Fruit fly (Drosophila melanogaster) Kc167 (cell line): Measurements from ENCODE around the gene mRpS31.

Experiments
- Myc ChIP-seq: fragments of >200 bp; optimal IDR thresholded peaks from 2 replicates; lab custom pipeline; 2017; ENCODE audit warnings: missing external identifiers
- Sin3A ChIP-seq: fragments of >200 bp; optimal IDR thresholded peaks from 2 replicates; lab custom pipeline; 2018; ENCODE audit warnings: missing external identifiers
- h ChIP-seq: fragments of >200 bp; optimal IDR thresholded peaks from 3 replicates; lab custom pipeline; 2018; ENCODE audit warnings: missing external identifiers
- insv ChIP-seq: fragments of >200 bp; optimal IDR thresholded peaks from 3 replicates; lab custom pipeline; 2018; ENCODE audit warnings: missing external identifiers
- psq ChIP-seq: fragments of >200 bp; optimal IDR thresholded peaks from 2 replicates; lab custom pipeline; 2017; ENCODE audit warnings: missing external identifiers
- ttk ChIP-seq: sonication (Bioruptor generic); optimal IDR thresholded peaks from 2 replicates; lab custom pipeline; 2017; ENCODE audit warnings: missing external identifiers

Gene mRpS31

dm6 chr3L:15979912-15980311 lies 25.1 kb upstream of the mRpS31 start, which contains the start of gene CG17027:
Gene CG17027, plus strand, starts transcription at chr3L:15980100.
- TF ChIP-seq insv (lab: Kevin White, UChicago) (no peak), ttk (no peak), psq (lab: Kevin White, UChicago) (no peak)

- TF ChIP-seq Myc (lab: Kevin White, UChicago) (no peak), h (lab: Kevin White, UChicago) (no peak), Sin3A (lab: Kevin White, UChicago) (no peak), ttk (no peak), psq (lab: Kevin White, UChicago) (no peak), insv (lab: Kevin White, UChicago) (no peak)
Measured at dm6 chr3L:15981403-15981802, 23.6 kb upstream of the mRpS31 start.

dm6 chr3L:15982148-15982547 lies 22.8 kb upstream of the mRpS31 start:
- no peak for TF ChIP-seq h (lab: Kevin White, UChicago)
- TF ChIP-seq psq (lab: Kevin White, UChicago): no peak
- no peak for TF ChIP-seq Sin3A (lab: Kevin White, UChicago)
- no peak for TF ChIP-seq insv (lab: Kevin White, UChicago)
- TF ChIP-seq ttk: no peak
- no peak for TF ChIP-seq Myc (lab: Kevin White, UChicago)

DNA sequence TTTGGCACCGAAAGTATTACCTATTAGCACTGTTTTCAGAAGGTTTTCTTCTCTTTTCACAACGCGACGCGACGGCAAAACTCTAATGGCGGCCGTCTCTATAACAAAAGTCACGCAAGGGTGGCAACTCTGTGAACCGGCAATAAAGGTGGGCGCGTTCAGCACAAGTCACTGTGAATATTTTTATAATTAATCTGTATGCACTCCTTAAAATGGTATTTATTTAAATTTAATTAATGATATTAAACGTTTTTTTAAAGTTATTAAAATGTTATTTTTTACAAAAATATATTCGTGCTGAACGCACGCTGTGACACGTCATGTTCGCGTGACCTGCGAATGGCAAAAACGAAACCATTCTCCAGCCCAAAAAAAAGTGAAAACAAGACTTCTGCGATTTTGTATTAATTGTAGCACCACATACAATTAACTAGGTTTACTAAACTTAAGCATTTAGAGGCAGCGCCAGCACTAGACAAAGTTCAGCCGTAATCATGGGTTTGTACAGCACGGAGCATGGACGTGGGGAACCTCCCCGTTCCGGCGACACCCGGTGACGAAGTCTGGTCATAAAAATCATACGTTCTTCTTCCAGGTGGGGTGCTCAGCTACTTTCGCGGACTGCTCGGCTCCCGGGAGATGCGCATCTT lies 22.1 kb upstream of the mRpS31 start, which contains the start of the genes brm and Arl1:
brm (minus strand) TSS at position 87 of the 650 bp plus-strand sequence.
Arl1 (plus strand) TSS at position 353 of the 650 bp plus-strand sequence.
- TF ChIP-seq Myc (lab: Kevin White, UChicago) (no peak), ttk (no peak), psq (lab: Kevin White, UChicago) (no peak), Sin3A (lab: Kevin White, UChicago) (no peak), h (lab: Kevin White, UChicago) (no peak), insv (lab: Kevin White, UChicago) (no peak)

DNA sequence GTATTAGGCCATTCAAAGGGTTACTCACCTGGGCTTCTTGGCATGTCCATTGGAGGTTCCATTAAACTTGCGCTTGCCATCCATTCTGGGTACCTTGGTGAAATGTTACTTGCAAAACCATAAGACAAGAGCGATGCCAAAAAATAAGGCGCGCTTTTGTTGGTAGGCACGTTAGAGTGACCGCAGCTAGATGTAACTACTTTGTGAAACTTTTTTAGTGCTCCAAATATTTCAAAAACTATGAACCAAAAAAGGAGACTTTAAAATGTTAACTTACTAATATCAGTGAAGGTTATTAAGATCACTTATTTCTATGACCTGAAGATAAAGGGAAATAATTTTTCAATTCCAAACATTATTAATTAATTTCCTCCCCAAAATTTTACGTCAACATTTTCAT lies 17.4 kb upstream of the mRpS31 start, which contains the start of gene PolD1:
PolD1 (minus strand) TSS at position 181 of the 400 bp plus-strand sequence.
- TF ChIP-seq Myc (lab: Kevin White, UChicago): no peak
- no peak for TF ChIP-seq insv (lab: Kevin White, UChicago)
- TF ChIP-seq ttk: no peak
- no peak for TF ChIP-seq Sin3A (lab: Kevin White, UChicago)
- no peak for TF ChIP-seq psq (lab: Kevin White, UChicago)
- TF ChIP-seq h (lab: Kevin White, UChicago): no peak

DNA sequence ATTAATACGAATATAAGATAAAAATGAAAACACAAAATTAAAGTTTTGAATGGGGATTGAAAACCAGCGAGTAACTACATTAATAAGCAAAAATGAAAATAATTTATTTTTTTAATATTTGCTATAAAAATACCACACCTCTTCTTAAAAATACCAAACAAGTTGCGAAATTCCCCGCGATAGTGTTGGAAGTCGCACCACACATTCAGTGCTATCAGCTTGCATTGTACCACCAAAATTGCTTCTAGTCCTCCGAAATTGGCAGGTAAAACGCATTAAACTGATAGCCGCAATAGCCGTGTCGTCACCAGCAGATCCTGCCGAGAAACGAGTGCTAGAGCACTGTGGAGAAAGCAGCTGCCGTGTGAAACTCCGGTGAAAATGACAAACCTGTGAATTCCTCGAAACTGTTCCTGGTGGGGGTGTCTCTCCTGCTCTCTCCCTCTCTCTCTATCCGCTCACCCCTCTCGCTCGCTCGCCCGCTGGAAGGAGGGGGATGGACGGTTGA lies 16.9 kb upstream of the mRpS31 start, which contains the start of gene Hip14:
Hip14 (plus strand) TSS at position 198 of the 508 bp plus-strand sequence.
- no peak for TF ChIP-seq insv (lab: Kevin White, UChicago)
- no peak for TF ChIP-seq Sin3A (lab: Kevin White, UChicago)
- no peak for TF ChIP-seq ttk
- TF ChIP-seq Myc (lab: Kevin White, UChicago): no peak
- TF ChIP-seq psq (lab: Kevin White, UChicago): no peak
- no peak for TF ChIP-seq h (lab: Kevin White, UChicago)

dm6 chr3L:15996019-15996418 lies 9.0 kb upstream of the mRpS31 start:
- TF ChIP-seq psq (lab: Kevin White, UChicago): no peak

- TF ChIP-seq insv (lab: Kevin White, UChicago) (no peak), psq (lab: Kevin White, UChicago) (no peak), h (lab: Kevin White, UChicago) (no peak), Sin3A (lab: Kevin White, UChicago) (no peak), Myc (lab: Kevin White, UChicago) (no peak), ttk (no peak)
Measured at dm6 chr3L:15998217-15998616, 6.8 kb upstream of the mRpS31 start.

DNA sequence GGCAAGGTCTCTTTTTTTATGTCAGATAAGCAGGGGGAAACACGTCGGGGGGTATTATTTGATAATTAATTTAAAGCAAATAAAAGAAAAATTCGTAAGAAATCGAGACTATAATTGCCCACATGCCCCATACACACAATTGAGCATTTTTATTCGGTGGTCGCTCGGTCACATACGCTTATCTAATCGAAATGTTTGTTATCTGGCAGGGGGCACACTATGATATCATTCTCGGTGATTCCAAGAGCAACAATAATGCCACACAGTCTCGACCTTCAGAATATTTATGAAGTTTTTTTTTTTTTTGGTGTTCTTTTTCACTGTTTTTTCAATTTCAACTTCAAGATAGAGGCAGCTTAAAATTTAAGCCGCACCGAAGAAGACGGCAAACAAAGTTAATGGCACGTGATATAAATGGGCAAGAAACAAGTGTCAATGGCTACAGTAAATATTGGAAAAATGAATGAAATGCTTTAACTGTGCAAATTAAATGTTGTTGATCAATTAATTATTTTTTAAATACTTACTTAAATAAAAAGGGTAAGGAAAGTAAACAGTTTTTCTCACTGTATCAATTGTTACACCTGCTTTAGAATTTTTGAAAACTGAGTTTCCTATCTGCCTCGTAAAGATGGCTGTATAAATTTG lies 5.5 kb upstream of the mRpS31 start:
- TF ChIP-seq Myc (lab: Kevin White, UChicago) (no peak), ttk (no peak), psq (lab: Kevin White, UChicago) (no peak), h (lab: Kevin White, UChicago) (no peak), insv (lab: Kevin White, UChicago) (no peak), Sin3A (lab: Kevin White, UChicago) (no peak)

dm6 chr3L:16001164-16001679 lies 3.8 kb upstream of the mRpS31 start:
- TF ChIP-seq h (lab: Kevin White, UChicago): no peak
- no peak for TF ChIP-seq psq (lab: Kevin White, UChicago)
- TF ChIP-seq Sin3A (lab: Kevin White, UChicago): no peak
- no peak for TF ChIP-seq insv (lab: Kevin White, UChicago)
- TF ChIP-seq ttk: no peak
- TF ChIP-seq Myc (lab: Kevin White, UChicago): no peak

- TF ChIP-seq insv (lab: Kevin White, UChicago): no peak
- no peak for TF ChIP-seq ttk
- TF ChIP-seq psq (lab: Kevin White, UChicago): no peak
- no peak for TF ChIP-seq Sin3A (lab: Kevin White, UChicago)
- TF ChIP-seq h (lab: Kevin White, UChicago): no peak
- TF ChIP-seq Myc (lab: Kevin White, UChicago): no peak
Measured at dm6 chr3L:16002116-16002716, 2.8 kb upstream of the mRpS31 start.
